Fruit fly (Drosophila melanogaster) whole organism, pupa: Measurements from ENCODE around the gene SelG.

ENCODE experiments used
- CG10348 ChIP-seq: fragments of 200-800 bp; sonication (Bioruptor generic); IDR thresholded peaks from 2 replicates; pipeline ENCODE4 v1.3.6; 2022; ENCODE audit warnings: missing biosample characterization, missing genetic modification characterization
- CG12605 ChIP-seq: fragments of 200-800 bp; sonication (Bioruptor generic); IDR thresholded peaks from 2 replicates; pipeline ENCODE4 v1.3.6; 2022; ENCODE audit warnings: missing biosample characterization, missing genetic modification characterization
- CG13204 ChIP-seq: fragments of 200-800 bp; sonication (Bioruptor generic); optimal IDR thresholded peaks from 2 replicates; lab custom pipeline; 2018; ENCODE audit warnings: missing biosample characterization, mild to moderate bottlenecking, missing genetic modification characterization, moderate library complexity
- CG14655 ChIP-seq: fragments of 200-800 bp; sonication (Bioruptor generic); optimal IDR thresholded peaks from 3 replicates; lab custom pipeline; 2017; ENCODE audit warnings: mild to moderate bottlenecking, missing biosample characterization, missing genetic modification reagents, missing genetic modification characterization
- CG15710 ChIP-seq: fragments of 200-800 bp; sonication (Bioruptor generic); optimal IDR thresholded peaks from 2 replicates; lab custom pipeline; 2018; ENCODE audit warnings: missing biosample characterization, mild to moderate bottlenecking, missing genetic modification characterization, moderate library complexity
- CG17806 ChIP-seq: fragments of 200-800 bp; sonication (Bioruptor generic); optimal IDR thresholded peaks from 2 replicates; lab custom pipeline; 2018; ENCODE audit warnings: missing biosample characterization, mild to moderate bottlenecking, missing genetic modification characterization, moderate library complexity
- CG32121 ChIP-seq: fragments of 200-800 bp; sonication (Bioruptor generic); IDR thresholded peaks from 2 replicates; pipeline ENCODE4 v1.3.6; 2022; ENCODE audit warnings: missing biosample characterization, missing genetic modification characterization
- CG34367 ChIP-seq: fragments of 200-800 bp; sonication (Bioruptor generic); optimal IDR thresholded peaks from 2 replicates; lab custom pipeline; 2018; ENCODE audit warnings: missing biosample characterization, mild to moderate bottlenecking, missing genetic modification characterization
- CG4496 ChIP-seq: fragments of 200-800 bp; sonication (Bioruptor generic); IDR thresholded peaks from 3 replicates; pipeline ENCODE4 v1.3.6; 2022; ENCODE audit warnings: missing biosample characterization, missing genetic modification characterization
- CG8159 ChIP-seq: fragments of 200-800 bp; sonication (Bioruptor generic); optimal IDR thresholded peaks from 3 replicates; lab custom pipeline; 2018; ENCODE audit warnings: missing biosample characterization, mild to moderate bottlenecking, missing genetic modification characterization, moderate library complexity
- CG8301 ChIP-seq: fragments of 200-800 bp; sonication (Bioruptor generic); optimal IDR thresholded peaks from 2 replicates; lab custom pipeline; 2018; ENCODE audit warnings: missing biosample characterization, mild to moderate bottlenecking, missing genetic modification characterization
- CG9948 ChIP-seq: fragments of 200-800 bp; sonication (Bioruptor generic); optimal IDR thresholded peaks from 2 replicates; lab custom pipeline; 2018; ENCODE audit warnings: missing biosample characterization, mild to moderate bottlenecking, missing genetic modification characterization, moderate library complexity
- D1 ChIP-seq: fragments of 200-800 bp; sonication (Bioruptor generic); optimal IDR thresholded peaks from 2 replicates; lab custom pipeline; 2018; ENCODE audit warnings: missing biosample characterization, mild to moderate bottlenecking, missing genetic modification characterization, moderate library complexity
- EcR ChIP-seq: fragments of 200-800 bp; sonication (Bioruptor generic); optimal IDR thresholded peaks from 3 replicates; lab custom pipeline; 2019; ENCODE audit warnings: missing biosample characterization, missing genetic modification characterization, mild to moderate bottlenecking, moderate library complexity, missing genetic modification reagents
- Ets98B ChIP-seq: fragments of 200-800 bp; sonication (Bioruptor generic); IDR thresholded peaks from 2 replicates; pipeline ENCODE4 v1.3.6; 2022; ENCODE audit warnings: missing biosample characterization, missing genetic modification characterization
- Pif1A ChIP-seq: fragments of 200-800 bp; sonication (Bioruptor generic); optimal IDR thresholded peaks from 3 replicates; lab custom pipeline; 2016; ENCODE audit warnings: missing biosample characterization, missing genetic modification characterization
- Pif1B ChIP-seq: fragments of 200-800 bp; sonication (Bioruptor generic); optimal IDR thresholded peaks from 3 replicates; lab custom pipeline; 2016; ENCODE audit warnings: missing biosample characterization, missing genetic modification characterization
- Snoo ChIP-seq: fragments of 200-800 bp; sonication (Bioruptor generic); optimal IDR thresholded peaks from 3 replicates; lab custom pipeline; 2017; ENCODE audit warnings: missing biosample characterization, mild to moderate bottlenecking, missing genetic modification characterization, inconsistent platforms
- fd96Ca ChIP-seq: fragments of 200-800 bp; sonication (Bioruptor generic); IDR thresholded peaks from 3 replicates; pipeline ENCODE4 v1.3.6; 2022; ENCODE audit warnings: missing biosample characterization, missing genetic modification characterization
- gl ChIP-seq: fragments of 200-800 bp; sonication (Bioruptor generic); optimal IDR thresholded peaks from 2 replicates; lab custom pipeline; 2018; ENCODE audit warnings: missing biosample characterization, mild to moderate bottlenecking, missing genetic modification characterization
- rn ChIP-seq: fragments of 200-800 bp; sonication (Bioruptor generic); IDR thresholded peaks from 2 replicates; pipeline ENCODE4 v1.3.6; 2022; ENCODE audit warnings: missing biosample characterization, missing genetic modification characterization

Gene SelG

DNA sequence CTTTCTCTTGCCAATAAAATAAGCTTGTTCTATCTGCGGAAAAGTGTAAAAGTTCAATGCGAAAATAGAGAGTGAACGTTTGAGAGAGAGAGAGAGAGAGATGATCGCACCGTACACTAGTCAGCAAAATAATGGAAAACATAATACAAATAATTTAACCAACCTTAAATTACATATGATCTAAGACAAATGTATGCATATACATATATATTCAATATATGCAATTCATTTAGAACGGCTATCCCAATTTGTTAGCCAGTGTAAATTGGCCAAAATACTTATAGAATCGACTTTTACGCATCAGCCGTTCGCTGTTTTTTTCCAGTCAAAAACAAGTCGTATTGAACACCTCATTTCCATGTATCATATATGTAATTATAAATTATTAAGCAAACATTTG is 38.1 kb downstream of the SelG start:
- TF ChIP-seq fd96Ca (GFP tag; lab: Robert Waterston, UW) (no peak), CG34367 (tag; lab: Kevin White, UChicago) (no peak), CG9948 (no peak), CG12605 (peak; percentile 75; the same call in 1 of the 2 replicates), Pif1B (GFP tag; lab: Kevin White, UChicago) (peak; percentile 5), gl (tag; lab: Kevin White, UChicago) (no peak), CG4496 (GFP tag; lab: Robert Waterston, UW) (peak; percentile 91), CG14655 (peak; percentile 48), EcR (GFP tag; lab: Kevin White, UChicago) (no peak), D1 (tag; lab: Kevin White, UChicago) (no peak), CG8301 (tag; lab: Kevin White, UChicago) (peak; percentile 47), CG10348 (GFP tag; lab: Robert Waterston, UW) (no peak), Ets98B (GFP tag; lab: Robert Waterston, UW) (peak; percentile 84), CG32121 (peak; percentile 65), rn (GFP tag; lab: Robert Waterston, UW) (peak; percentile 65; the same call in 1 of the 2 replicates), CG8159 (tag; lab: Kevin White, UChicago) (peak; percentile 1), CG13204 (GFP tag; lab: Kevin White, UChicago) (no peak), CG15710 (tag; lab: Kevin White, UChicago) (no peak), Snoo (tag; lab: Kevin White, UChicago) (peak; percentile 72), CG17806 (tag; lab: Kevin White, UChicago) (no peak), Pif1A (peak; percentile 3)

DNA sequence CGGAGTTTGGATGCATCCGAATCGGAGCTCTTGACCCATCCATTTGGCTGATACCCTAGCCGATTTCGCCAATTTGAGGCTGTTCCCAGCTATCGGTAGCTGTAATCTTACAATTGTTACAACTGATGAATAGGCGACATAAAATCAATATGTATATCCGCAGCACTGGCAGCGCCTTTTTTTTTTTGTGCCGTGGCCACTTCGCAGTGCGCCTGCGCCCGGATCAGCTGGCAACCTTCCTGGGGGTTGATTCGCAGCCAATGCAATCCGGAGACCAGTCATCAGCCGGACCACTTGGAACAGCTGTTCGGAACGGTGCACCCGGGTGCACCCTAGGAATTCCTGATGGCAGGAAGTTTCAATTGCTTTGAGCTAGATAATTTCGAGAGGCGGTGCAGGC is 43.6 kb downstream of the SelG start, which contains the start of gene Pdzd8:
Gene Pdzd8 (minus strand): TSS at position 125 of the 400 bp plus-strand sequence.
- TF ChIP-seq CG10348 (GFP tag; lab: Robert Waterston, UW) (no peak), CG9948 (no peak), CG12605 (no peak), Snoo (tag; lab: Kevin White, UChicago) (no peak), gl (tag; lab: Kevin White, UChicago) (no peak), CG34367 (tag; lab: Kevin White, UChicago) (no peak), CG14655 (no peak), fd96Ca (GFP tag; lab: Robert Waterston, UW) (no peak), CG4496 (GFP tag; lab: Robert Waterston, UW) (no peak), rn (GFP tag; lab: Robert Waterston, UW) (no peak), Pif1A (no peak), CG32121 (no peak), Pif1B (GFP tag; lab: Kevin White, UChicago) (no peak), CG15710 (tag; lab: Kevin White, UChicago) (no peak), EcR (GFP tag; lab: Kevin White, UChicago) (no peak), CG13204 (GFP tag; lab: Kevin White, UChicago) (no peak), CG17806 (tag; lab: Kevin White, UChicago) (no peak)
